Fruit fly (Drosophila melanogaster) whole organism, prepupa: ENCODE measurements around the gene LManII.

Source experiments
- Blimp-1 ChIP-seq: fragments of 200-800 bp; sonication (Bioruptor generic); optimal IDR thresholded peaks from 3 replicates; lab custom pipeline; 2017; ENCODE audit warnings: missing biosample characterization, missing genetic modification characterization, mild to moderate bottlenecking, moderate library complexity, missing genetic modification reagents
- CG10631 ChIP-seq: fragments of 200-800 bp; sonication (Bioruptor generic); optimal IDR thresholded peaks from 2 replicates; lab custom pipeline; 2016; ENCODE audit warnings: missing biosample characterization, missing genetic modification characterization
- CG8119 ChIP-seq: fragments of 200-800 bp; sonication (Bioruptor generic); IDR thresholded peaks from 3 replicates; pipeline ENCODE4 v1.3.6; 2022; ENCODE audit warnings: missing biosample characterization, missing genetic modification characterization
- CG9139 ChIP-seq: fragments of 200-800 bp; sonication (Bioruptor generic); optimal IDR thresholded peaks from 3 replicates; lab custom pipeline; 2017; ENCODE audit warnings: missing biosample characterization, mild to moderate bottlenecking, missing genetic modification characterization
- Ets21C ChIP-seq: fragments of 200-800 bp; sonication (Bioruptor generic); optimal IDR thresholded peaks from 3 replicates; lab custom pipeline; 2016; ENCODE audit warnings: missing biosample characterization, missing genetic modification characterization
- fd59A ChIP-seq: fragments of 200-800 bp; sonication (Bioruptor generic); optimal IDR thresholded peaks from 2 replicates; lab custom pipeline; 2017; ENCODE audit warnings: missing biosample characterization, mild to moderate bottlenecking, missing genetic modification characterization, missing genetic modification reagents
- fkh ChIP-seq: fragments of 200-800 bp; sonication (Bioruptor generic); optimal IDR thresholded peaks from 3 replicates; lab custom pipeline; 2017; ENCODE audit warnings: missing biosample characterization, mild to moderate bottlenecking, missing genetic modification characterization, moderate library complexity

DNA sequence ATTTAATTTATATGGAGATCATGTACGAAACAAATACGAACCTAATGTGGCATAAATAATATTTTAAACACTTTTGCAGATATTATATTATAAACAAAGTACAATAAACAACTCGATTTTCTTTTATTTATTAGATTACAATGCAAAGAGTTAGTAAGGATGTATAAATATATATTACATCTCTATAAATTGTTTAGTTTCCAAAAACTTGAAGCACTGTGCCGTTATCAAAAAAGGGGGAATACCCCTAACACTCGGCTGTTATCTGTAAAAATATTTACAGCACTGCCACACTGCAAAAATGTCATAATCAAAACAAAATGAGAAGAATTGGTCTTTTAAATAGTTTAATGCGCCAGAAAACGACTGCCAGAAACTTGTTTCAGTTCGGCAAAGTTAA lies 28.9 kb upstream of the LManII start, which contains the start of gene CG5188:
- TF ChIP-seq CG8119 (GFP tag; lab: Robert Waterston, UW) (no peak; the same call in 1 of the 3 replicates), Blimp-1 (GFP tag; lab: Kevin White, UChicago) (no peak), fd59A (GFP tag; lab: Kevin White, UChicago) (no peak), Ets21C (GFP tag; lab: Kevin White, UChicago) (no peak), fkh (GFP tag; lab: Kevin White, UChicago) (no peak), CG10631 (GFP tag; lab: Kevin White, UChicago) (no peak), CG9139 (no peak)
